Worm (Caenorhabditis elegans): ENCODE data around the gene ZK550.2.

- TF ChIP-seq ets-7 (tag; optimal IDR thresholded peaks at IDR 0.05), result no peak
- no peak for TF ChIP-seq pes-1 (GFP tag; IDR thresholded peaks at IDR 0.05)
- TF ChIP-seq tra-4 (tag; optimal IDR thresholded peaks at IDR 0.05), result no peak
- TF ChIP-seq ama-1 (optimal IDR thresholded peaks at IDR 0.05), result no peak
- no peak for TF ChIP-seq flt-1 (GFP tag; IDR thresholded peaks at IDR 0.05)
- no peak for TF ChIP-seq sea-1 (GFP tag; conservative IDR thresholded peaks at IDR 0.05)
- TF ChIP-seq scrt-1 (GFP tag; IDR thresholded peaks at IDR 0.05), result no peak
- TF ChIP-seq F13C5.2 (tag; optimal IDR thresholded peaks at IDR 0.05), result no peak
- no peak for TF ChIP-seq hmg-4 (GFP tag; optimal IDR thresholded peaks at IDR 0.05)
These were observed 19.9 kb downstream of the ZK550.2 start, which contains the start of gene str-187 for ce11 chrIV:17265279-17265678.
